Fruit fly (Drosophila melanogaster) whole organism, embryonic: Measurements from ENCODE around the gene Cyp311a1.
A peak's percentile ranks its signal among the peaks of the same experiment; 100 is the strongest.

ENCODE experiments used
- Abd-B ChIP-seq: fragments of 200-800 bp; sonication (Bioruptor generic); optimal IDR thresholded peaks from 2 replicates; lab custom pipeline; 2018; ENCODE audit warnings: missing biosample characterization, mild to moderate bottlenecking, missing genetic modification characterization, moderate library complexity
- BEAF-32 ChIP-seq: fragments of 200-800 bp; sonication (Bioruptor generic); optimal IDR thresholded peaks from 3 replicates; lab custom pipeline; 2017; ENCODE audit warnings: missing biosample characterization, missing genetic modification characterization, mild to moderate bottlenecking, moderate library complexity, missing genetic modification reagents
- Bgb ChIP-seq: fragments of 200-800 bp; sonication (Bioruptor generic); IDR thresholded peaks from 2 replicates; pipeline ENCODE4 v1.3.6; 2022; ENCODE audit warnings: missing biosample characterization, missing genetic modification characterization; ENCODE audit not compliant: partially characterized antibody
- CG11560 ChIP-seq: fragments of 200-800 bp; sonication (Bioruptor generic); IDR thresholded peaks from 3 replicates; pipeline ENCODE4 v1.3.6; 2022; ENCODE audit warnings: missing biosample characterization, missing genetic modification characterization
- CG11695 ChIP-seq: fragments of 200-800 bp; sonication (Bioruptor generic); IDR thresholded peaks from 3 replicates; pipeline ENCODE4 v1.3.6; 2022; ENCODE audit warnings: missing biosample characterization, missing genetic modification characterization
- CG12942 ChIP-seq: fragments of 200-800 bp; sonication (Bioruptor generic); optimal IDR thresholded peaks from 3 replicates; lab custom pipeline; 2016; ENCODE audit warnings: missing biosample characterization, missing genetic modification characterization
- CG13287 ChIP-seq: fragments of 200-800 bp; sonication (Bioruptor generic); IDR thresholded peaks from 2 replicates; pipeline ENCODE4 v1.3.6; 2022; ENCODE audit warnings: missing biosample characterization, missing genetic modification characterization; ENCODE audit not compliant: partially characterized antibody
- CG13424 ChIP-seq: fragments of 200-800 bp; sonication (Bioruptor generic); optimal IDR thresholded peaks from 2 replicates; lab custom pipeline; 2019; ENCODE audit warnings: missing biosample characterization, mild to moderate bottlenecking, missing genetic modification characterization, moderate library complexity
- CG13894 ChIP-seq: fragments of 200-800 bp; sonication (Bioruptor generic); optimal IDR thresholded peaks from 3 replicates; lab custom pipeline; 2018; ENCODE audit warnings: missing biosample characterization, mild to moderate bottlenecking, missing genetic modification characterization, moderate library complexity
- CG14860 ChIP-seq: fragments of 200-800 bp; sonication (Bioruptor generic); IDR thresholded peaks from 3 replicates; pipeline ENCODE4 v1.3.6; 2022; ENCODE audit warnings: missing biosample characterization, missing genetic modification characterization; ENCODE audit not compliant: partially characterized antibody
- CG15011 ChIP-seq: fragments of 200-800 bp; sonication (Bioruptor generic); optimal IDR thresholded peaks from 3 replicates; lab custom pipeline; 2018; ENCODE audit warnings: missing biosample characterization, mild to moderate bottlenecking, missing genetic modification characterization
- CG15479 ChIP-seq: fragments of 200-800 bp; sonication (Bioruptor generic); optimal IDR thresholded peaks from 3 replicates; lab custom pipeline; 2019; ENCODE audit warnings: missing biosample characterization, mild to moderate bottlenecking, missing genetic modification characterization, moderate library complexity
- CG15514 ChIP-seq: fragments of 200-800 bp; sonication (Bioruptor generic); optimal IDR thresholded peaks from 3 replicates; lab custom pipeline; 2017; ENCODE audit warnings: missing biosample characterization, missing genetic modification characterization, mild to moderate bottlenecking, moderate library complexity, missing genetic modification reagents
- CG1603 ChIP-seq: fragments of 200-800 bp; sonication (Bioruptor generic); optimal IDR thresholded peaks from 2 replicates; lab custom pipeline; 2019; ENCODE audit warnings: missing biosample characterization, mild to moderate bottlenecking, missing genetic modification characterization, moderate library complexity
- CG16813 ChIP-seq: fragments of 200-800 bp; sonication (Bioruptor generic); IDR thresholded peaks from 3 replicates; pipeline ENCODE4 v1.3.6; 2022; ENCODE audit warnings: missing biosample characterization, missing genetic modification characterization; ENCODE audit not compliant: partially characterized antibody
- CG17186 ChIP-seq: fragments of 200-800 bp; sonication (Bioruptor generic); optimal IDR thresholded peaks from 3 replicates; lab custom pipeline; 2017; ENCODE audit warnings: missing biosample characterization, missing genetic modification reagents, missing genetic modification characterization
- CG17568 ChIP-seq: fragments of 200-800 bp; sonication (Bioruptor generic); optimal IDR thresholded peaks from 2 replicates; lab custom pipeline; 2018; ENCODE audit warnings: missing biosample characterization, mild to moderate bottlenecking, missing genetic modification characterization, moderate library complexity
- CG2116 ChIP-seq: fragments of 200-800 bp; sonication (Bioruptor generic); optimal IDR thresholded peaks from 3 replicates; lab custom pipeline; 2018; ENCODE audit warnings: missing biosample characterization, mild to moderate bottlenecking, missing genetic modification characterization
- CG30020 ChIP-seq: fragments of 200-800 bp; optimal IDR thresholded peaks from 2 replicates; lab custom pipeline; 2019; ENCODE audit warnings: missing biosample characterization, mild to moderate bottlenecking, missing genetic modification characterization, moderate library complexity
- CG34376 ChIP-seq: fragments of 200-800 bp; sonication (Bioruptor generic); optimal IDR thresholded peaks from 2 replicates; lab custom pipeline; 2018; ENCODE audit warnings: missing biosample characterization, mild to moderate bottlenecking, missing genetic modification characterization
- CG4360 ChIP-seq: fragments of 200-800 bp; sonication (Bioruptor generic); IDR thresholded peaks from 2 replicates; pipeline ENCODE4 v1.3.6; 2022; ENCODE audit warnings: missing biosample characterization, missing genetic modification characterization
- CG6654 ChIP-seq: fragments of 200-800 bp; sonication (Bioruptor generic); optimal IDR thresholded peaks from 2 replicates; lab custom pipeline; 2017; ENCODE audit warnings: missing biosample characterization, mild to moderate bottlenecking, missing genetic modification characterization
- CG7963 ChIP-seq: fragments of 200-800 bp; sonication (Bioruptor generic); IDR thresholded peaks from 3 replicates; pipeline ENCODE4 v1.3.6; 2022; ENCODE audit warnings: missing biosample characterization, missing genetic modification characterization; ENCODE audit not compliant: partially characterized antibody
- CG9797 ChIP-seq: fragments of 200-800 bp; sonication (Bioruptor generic); optimal IDR thresholded peaks from 3 replicates; lab custom pipeline; 2018; ENCODE audit warnings: missing biosample characterization, mild to moderate bottlenecking, missing genetic modification characterization
- CrebB ChIP-seq: fragments of 200-800 bp; sonication (Bioruptor generic); optimal IDR thresholded peaks from 3 replicates; lab custom pipeline; 2018; ENCODE audit warnings: missing biosample characterization, mild to moderate bottlenecking, missing genetic modification characterization
- ERR ChIP-seq: fragments of 200-800 bp; sonication (Bioruptor generic); optimal IDR thresholded peaks from 2 replicates; lab custom pipeline; 2016; ENCODE audit warnings: missing biosample characterization, missing genetic modification characterization
- Eip74EF ChIP-seq, 2 experiments: fragments of 200-800 bp in 1 of 2; fragments of >200 bp in 1 of 2; sonication (Bioruptor generic) in 1 of 2; optimal IDR thresholded peaks; 2 replicates each; lab custom pipeline; 2017 to 2019; ENCODE audit warnings: missing biosample characterization in 2 of 2, missing genetic modification characterization in 2 of 2, mild to moderate bottlenecking in 1 of 2, moderate library complexity in 1 of 2
- HLH4C ChIP-seq: fragments of 200-800 bp; sonication (Bioruptor generic); IDR thresholded peaks from 3 replicates; pipeline ENCODE4 v1.3.6; 2022; ENCODE audit warnings: missing biosample characterization, missing genetic modification characterization; ENCODE audit not compliant: partially characterized antibody
- HmgD ChIP-seq: fragments of 200-800 bp; sonication (Bioruptor generic); optimal IDR thresholded peaks from 3 replicates; lab custom pipeline; 2016; ENCODE audit warnings: missing biosample characterization, missing genetic modification characterization
- HmgZ ChIP-seq: fragments of 200-800 bp; sonication (Bioruptor generic); optimal IDR thresholded peaks from 2 replicates; lab custom pipeline; 2018; ENCODE audit warnings: missing biosample characterization, mild to moderate bottlenecking, missing genetic modification characterization
- Lhr ChIP-seq: fragments of 200-800 bp; sonication (Bioruptor generic); optimal IDR thresholded peaks from 3 replicates; lab custom pipeline; 2017; ENCODE audit warnings: mild to moderate bottlenecking, missing biosample characterization, missing genetic modification reagents, missing genetic modification characterization
- Rfx ChIP-seq: fragments of 200-800 bp; sonication (Bioruptor generic); IDR thresholded peaks from 2 replicates; pipeline ENCODE4 v1.3.6; 2022; ENCODE audit warnings: missing biosample characterization, missing genetic modification characterization
- Sry-δ ChIP-seq: fragments of 200-800 bp; sonication (Bioruptor generic); optimal IDR thresholded peaks from 2 replicates; lab custom pipeline; 2016; ENCODE audit warnings: missing biosample characterization, missing genetic modification characterization
- amos ChIP-seq: fragments of 200-800 bp; sonication (Bioruptor generic); IDR thresholded peaks from 2 replicates; pipeline ENCODE4 v1.3.6; 2022; ENCODE audit warnings: missing biosample characterization, missing genetic modification characterization; ENCODE audit not compliant: partially characterized antibody
- bab2 ChIP-seq: fragments of 200-800 bp; sonication (Bioruptor generic); optimal IDR thresholded peaks from 2 replicates; lab custom pipeline; 2016; ENCODE audit warnings: missing biosample characterization, missing genetic modification characterization
- chinmo ChIP-seq: fragments of 200-800 bp; sonication (Bioruptor generic); IDR thresholded peaks from 4 replicates; pipeline ENCODE4 v1.3.6; 2022; ENCODE audit warnings: missing biosample characterization, missing genetic modification characterization; ENCODE audit not compliant: partially characterized antibody
- ftz-f1 ChIP-seq: fragments of 200-800 bp; sonication (Bioruptor generic); optimal IDR thresholded peaks from 2 replicates; lab custom pipeline; 2016; ENCODE audit warnings: missing biosample characterization, missing genetic modification characterization
- knrl ChIP-seq: fragments of 200-800 bp; sonication (Bioruptor generic); IDR thresholded peaks from 3 replicates; pipeline ENCODE4 v1.3.6; 2022; ENCODE audit warnings: missing biosample characterization, missing genetic modification characterization; ENCODE audit not compliant: partially characterized antibody
- phol ChIP-seq: fragments of 200-800 bp; sonication (Bioruptor generic); optimal IDR thresholded peaks from 3 replicates; lab custom pipeline; 2018; ENCODE audit warnings: missing biosample characterization, mild to moderate bottlenecking, missing genetic modification characterization, moderate library complexity
- rib ChIP-seq: fragments of 200-800 bp; sonication (Bioruptor generic); IDR thresholded peaks from 2 replicates; pipeline ENCODE4 v1.3.6; 2022; ENCODE audit warnings: missing biosample characterization, missing genetic modification characterization
- row ChIP-seq: fragments of 200-800 bp; sonication (Bioruptor generic); IDR thresholded peaks from 3 replicates; pipeline ENCODE4 v1.3.6; 2022; ENCODE audit warnings: missing biosample characterization, missing genetic modification characterization
- tll ChIP-seq, 2 experiments: fragments of 200-800 bp in 1 of 2; fragments of >200 bp in 1 of 2; sonication (Bioruptor generic) in 1 of 2; optimal IDR thresholded peaks; 2 replicates each; lab custom pipeline; 2017 to 2019; ENCODE audit warnings: missing biosample characterization in 2 of 2, missing genetic modification characterization in 2 of 2, mild to moderate bottlenecking in 1 of 2, moderate library complexity in 1 of 2
- tna ChIP-seq: fragments of 200-800 bp; sonication (Bioruptor generic); IDR thresholded peaks from 2 replicates; pipeline ENCODE4 v1.3.6; 2022; ENCODE audit warnings: missing biosample characterization, missing genetic modification characterization; ENCODE audit not compliant: partially characterized antibody
- trem ChIP-seq: fragments of 200-800 bp; optimal IDR thresholded peaks from 3 replicates; lab custom pipeline; 2019; ENCODE audit warnings: missing biosample characterization, mild to moderate bottlenecking, missing genetic modification characterization, moderate library complexity

The Cyp311a1 gene

DNA sequence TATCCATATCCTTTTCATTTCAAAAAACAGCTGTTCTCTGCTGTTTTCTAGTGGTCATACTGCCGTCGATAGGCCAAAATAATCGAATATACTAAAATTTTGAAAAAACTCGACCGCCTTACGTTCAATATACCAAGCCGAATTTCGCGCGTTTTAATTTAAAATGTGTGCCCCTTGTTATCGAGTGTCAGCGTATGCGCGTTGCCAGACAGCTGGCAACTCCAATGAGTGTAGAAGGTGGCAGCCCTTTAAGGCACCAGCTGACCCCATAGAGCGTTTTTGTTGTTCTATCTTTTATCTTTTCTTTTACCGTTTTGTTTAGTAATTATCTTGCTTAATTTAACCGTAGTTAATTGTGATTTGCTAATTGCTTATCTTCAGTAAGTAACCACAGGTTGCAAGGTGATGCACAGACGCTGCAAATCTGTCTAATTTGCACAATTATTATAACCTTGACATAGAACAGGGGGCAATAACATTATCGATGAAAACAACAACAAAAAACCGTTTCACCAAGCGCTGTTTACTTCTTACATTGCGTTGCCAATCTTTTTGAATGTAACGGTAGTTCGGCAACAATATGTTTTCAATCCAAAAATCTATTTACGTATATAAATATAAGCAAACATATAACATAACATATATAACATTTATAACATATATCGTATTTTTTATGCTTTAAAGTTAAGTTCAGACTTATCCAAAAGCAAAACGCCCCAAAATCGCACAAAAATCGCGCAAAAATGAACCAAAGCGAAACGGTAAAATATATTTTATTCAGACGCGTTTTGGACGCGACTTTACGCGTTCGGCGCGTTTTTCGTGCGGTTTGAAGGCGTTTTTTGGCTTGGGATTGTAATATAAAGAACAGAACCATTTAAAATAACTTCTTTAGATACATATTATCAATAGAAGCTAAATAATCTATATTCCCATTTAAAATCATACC is 18.8 kb downstream of the Cyp311a1 start, which contains the start of the genes CG1492 and regucalcin (continued):
- peak; percentile 55 for TF ChIP-seq ERR (GFP tag; lab: Kevin White, UChicago)
- peak; percentile 89 for TF ChIP-seq ftz-f1 (GFP tag; lab: Kevin White, UChicago)
- peak in 1 of 2 experiments; percentile 37 for TF ChIP-seq tll (GFP tag; optimal IDR thresholded peaks at IDR 0.05; lab: Kevin White, UChicago)
- 0 out of 2 replicates have a peak, but pooled peaks have one; percentile 25 for TF ChIP-seq tna
- 0 out of 4 replicates have a peak, but pooled peaks have one; percentile 42 for TF ChIP-seq chinmo
- TF ChIP-seq CG12942 (GFP tag; lab: Kevin White, UChicago) = no peak
- peak; percentile 45; the same call in 1 of the 2 replicates for TF ChIP-seq amos (GFP tag; lab: Robert Waterston, UW)
- TF ChIP-seq CrebB (tag; lab: Kevin White, UChicago) = peak; percentile 5
- no peak for TF ChIP-seq CG13424 (tag; lab: Kevin White, UChicago)
- peak; percentile 22; the same call in 1 of the 2 replicates for TF ChIP-seq Rfx
- TF ChIP-seq CG34376 = peak; percentile 7
- TF ChIP-seq trem (tag; lab: Kevin White, UChicago) = peak; percentile 57
- TF ChIP-seq CG17568 (GFP tag; lab: Kevin White, UChicago) = no peak
- peak; percentile 75 for TF ChIP-seq HmgD (GFP tag; lab: Kevin White, UChicago)
- TF ChIP-seq CG15011 (GFP tag; lab: Kevin White, UChicago) = no peak
- TF ChIP-seq HmgZ (tag; lab: Kevin White, UChicago) = peak; percentile 67
- TF ChIP-seq knrl (GFP tag; lab: Robert Waterston, UW) = peak; percentile 49; the same call in 2 of the 3 replicates
- peak; percentile 69 for TF ChIP-seq CG17186 (GFP tag; lab: Kevin White, UChicago)
- peak; percentile 61 for TF ChIP-seq CG1603 (tag; lab: Kevin White, UChicago)
- TF ChIP-seq Lhr (GFP tag; lab: Kevin White, UChicago) = peak; percentile 10
- 0 out of 3 replicates have a peak, but pooled peaks have one; percentile 15 for TF ChIP-seq CG7963
- peak; percentile 59 for TF ChIP-seq CG13287 (GFP tag; lab: Robert Waterston, UW)
- no peak for TF ChIP-seq rib (GFP tag; lab: Robert Waterston, UW)
- TF ChIP-seq Abd-B = peak; percentile 12
- peak; percentile 88 for TF ChIP-seq CG2116
- no peak for TF ChIP-seq CG13894 (tag; lab: Kevin White, UChicago)
- peak; percentile 83 for TF ChIP-seq CG4360 (GFP tag; lab: Robert Waterston, UW)
- TF ChIP-seq phol = peak; percentile 28
- 0 out of 3 replicates have a peak, but pooled peaks have one; percentile 36 for TF ChIP-seq CG14860
- TF ChIP-seq CG9797 (GFP tag; lab: Kevin White, UChicago) = peak; percentile 22
- TF ChIP-seq Bgb = peak; percentile 41; the same call in 1 of the 2 replicates
- TF ChIP-seq HLH4C (GFP tag; lab: Robert Waterston, UW) = 0 out of 3 replicates have a peak, but pooled peaks have one; percentile 42
- TF ChIP-seq BEAF-32 (GFP tag; lab: Kevin White, UChicago) = peak; percentile 62
- TF ChIP-seq CG11695 (GFP tag; lab: Robert Waterston, UW) = no peak
- peak; percentile 13 for TF ChIP-seq CG30020 (tag; lab: Kevin White, UChicago)
- TF ChIP-seq CG16813 (GFP tag; lab: Robert Waterston, UW) = peak; percentile 54; the same call in 2 of the 3 replicates
- no peak for TF ChIP-seq bab2 (GFP tag; lab: Kevin White, UChicago)
- TF ChIP-seq Eip74EF (GFP tag; optimal IDR thresholded peaks at IDR 0.05; lab: Kevin White, UChicago) = no peak
- TF ChIP-seq row (GFP tag; lab: Robert Waterston, UW) = peak; percentile 19; the same call in 1 of the 3 replicates
- no peak for TF ChIP-seq CG6654 (GFP tag; lab: Kevin White, UChicago)
- TF ChIP-seq CG15514 (GFP tag; lab: Kevin White, UChicago) = peak; percentile 59
- peak; percentile 89 for TF ChIP-seq Sry-δ (GFP tag; lab: Kevin White, UChicago)
- TF ChIP-seq CG15479 (GFP tag; lab: Kevin White, UChicago) = peak; percentile 50
- TF ChIP-seq CG11560 = peak; percentile 99
